Worm (Caenorhabditis elegans) whole organism, L1 larva: ENCODE results near the gene trf-1.

Experiments used
- C34B4.2 ChIP-seq: sonication (generic microtip); optimal IDR thresholded peaks from 2 replicates; lab custom pipeline; 2017; ENCODE audit warnings: mild to moderate bottlenecking, missing genetic modification characterization, missing compliant biosample characterization
- F16B12.6 ChIP-seq: fragments of 150-350 bp; optimal IDR thresholded peaks from 2 replicates; lab custom pipeline; 2014; ENCODE audit warnings: missing biosample characterization, missing genetic modification characterization
- Y116A8C.19 ChIP-seq: sonication (generic microtip); optimal IDR thresholded peaks from 2 replicates; lab custom pipeline; 2016; ENCODE audit warnings: missing compliant biosample characterization, missing genetic modification characterization, borderline replicate concordance
- aly-2 ChIP-seq: fragments of 150-350 bp; optimal IDR thresholded peaks from 2 replicates; lab custom pipeline; 2014; ENCODE audit warnings: missing biosample characterization, missing genetic modification characterization
- blmp-1 ChIP-seq: fragments of 150-350 bp; optimal IDR thresholded peaks from 2 replicates; lab custom pipeline; 2014; ENCODE audit warnings: missing biosample characterization, missing genetic modification characterization
- ceh-63 ChIP-seq: fragments of 200-800 bp; sonication (Bioruptor generic); optimal IDR thresholded peaks from 2 replicates; lab custom pipeline; 2018; ENCODE audit warnings: mild to moderate bottlenecking, missing genetic modification characterization, missing compliant biosample characterization
- ceh-8 ChIP-seq: fragments of 200-800 bp; sonication (Bioruptor generic); optimal IDR thresholded peaks from 2 replicates; lab custom pipeline; 2018; ENCODE audit warnings: mild to moderate bottlenecking, missing genetic modification characterization, moderate library complexity, missing compliant biosample characterization
- ceh-82 ChIP-seq, 3 experiments: fragments of 150-350 bp in 1 of 3; sonication (generic microtip) in 2 of 3; optimal IDR thresholded peaks; 2 replicates each; lab custom pipeline; 2014 to 2017; ENCODE audit warnings: missing biosample characterization in 3 of 3, missing genetic modification characterization in 3 of 3
- ceh-90 ChIP-seq: sonication (generic microtip); optimal IDR thresholded peaks from 2 replicates; lab custom pipeline; 2016; ENCODE audit warnings: missing genetic modification characterization, missing compliant biosample characterization
- ces-1 ChIP-seq: fragments of 150-350 bp; optimal IDR thresholded peaks from 2 replicates; lab custom pipeline; 2014; ENCODE audit warnings: missing biosample characterization, missing genetic modification reagents, missing genetic modification characterization
- dsc-1 ChIP-seq: sonication (generic microtip); optimal IDR thresholded peaks from 2 replicates; lab custom pipeline; 2016; ENCODE audit warnings: mild to moderate bottlenecking, missing genetic modification characterization, missing compliant biosample characterization
- efl-3 ChIP-seq: fragments of 200-800 bp; sonication (Bioruptor generic); optimal IDR thresholded peaks from 2 replicates; lab custom pipeline; 2018; ENCODE audit warnings: mild to moderate bottlenecking, missing genetic modification characterization, missing compliant biosample characterization
- egl-13 ChIP-seq: sonication (generic microtip); optimal IDR thresholded peaks from 2 replicates; lab custom pipeline; 2016; ENCODE audit warnings: missing genotype, missing genetic modification reagents, missing genetic modification characterization, missing compliant biosample characterization
- egl-27 ChIP-seq, 2 experiments: fragments of 150-350 bp in 1 of 2; sonication (generic microtip); optimal IDR thresholded peaks; 3 replicates each; lab custom pipeline; 2017 to 2018; ENCODE audit warnings: missing biosample characterization in 2 of 2, missing genetic modification characterization in 2 of 2, missing genetic modification reagents in 2 of 2
- elt-2 ChIP-seq: sonication (generic microtip); optimal IDR thresholded peaks from 2 replicates; lab custom pipeline; 2016; ENCODE audit warnings: missing genetic modification characterization, mild to moderate bottlenecking, inconsistent platforms, missing compliant biosample characterization, missing genetic modification reagents
- elt-3 ChIP-seq, 6 experiments: fragments of 150-350 bp in 1 of 6; sonication (generic microtip); optimal IDR thresholded peaks; 2 replicates each; lab custom pipeline; 2017 to 2018; ENCODE audit warnings: missing biosample characterization in 6 of 6, missing genetic modification characterization in 6 of 6, inconsistent platforms in 1 of 6
- ets-5 ChIP-seq: fragments of 200-800 bp; sonication (Bioruptor generic); IDR thresholded peaks from 2 replicates; pipeline ENCODE4 v1.3.6; 2022; ENCODE audit warnings: missing genetic modification characterization, missing compliant biosample characterization
- fkh-10 ChIP-seq: sonication (generic microtip); optimal IDR thresholded peaks from 2 replicates; lab custom pipeline; 2017; ENCODE audit warnings: missing biosample characterization, missing genetic modification reagents, missing genetic modification characterization
- fkh-4 ChIP-seq: sonication (generic microtip); optimal IDR thresholded peaks from 2 replicates; lab custom pipeline; 2016; ENCODE audit warnings: missing compliant biosample characterization, missing genetic modification characterization, borderline replicate concordance
- fkh-8 ChIP-seq: sonication (generic microtip); optimal IDR thresholded peaks from 2 replicates; lab custom pipeline; 2016; ENCODE audit warnings: mild to moderate bottlenecking, missing genetic modification characterization, missing compliant biosample characterization
- fos-1 ChIP-seq: fragments of 150-350 bp; optimal IDR thresholded peaks from 2 replicates; lab custom pipeline; 2014; ENCODE audit warnings: missing biosample characterization, missing genetic modification characterization
- grh-1 ChIP-seq: fragments of 200-800 bp; sonication (Bioruptor generic); IDR thresholded peaks from 2 replicates; pipeline ENCODE4 v1.3.6; 2022; ENCODE audit warnings: missing genetic modification reagents, missing genetic modification characterization, missing compliant biosample characterization
- hlh-4 ChIP-seq: sonication (generic microtip); optimal IDR thresholded peaks from 2 replicates; lab custom pipeline; 2016; ENCODE audit warnings: mild to moderate bottlenecking, missing genetic modification characterization, missing compliant biosample characterization
- hpl-2 ChIP-seq: fragments of 150-350 bp; optimal IDR thresholded peaks from 2 replicates; lab custom pipeline; 2014; ENCODE audit warnings: missing biosample characterization, missing genetic modification reagents, missing genetic modification characterization
- irx-1 ChIP-seq: sonication (generic microtip); optimal IDR thresholded peaks from 2 replicates; lab custom pipeline; 2016; ENCODE audit warnings: missing genetic modification characterization, missing compliant biosample characterization
- jun-1 ChIP-seq: fragments of 150-350 bp; optimal IDR thresholded peaks from 2 replicates; lab custom pipeline; 2014; ENCODE audit warnings: missing biosample characterization, missing genetic modification reagents, missing genetic modification characterization
- lin-35 ChIP-seq, 2 experiments: fragments of 150-350 bp; optimal IDR thresholded peaks; 2 replicates each; lab custom pipeline; 2014; ENCODE audit warnings: missing biosample characterization in 2 of 2, missing genetic modification characterization in 2 of 2, missing genetic modification reagents in 2 of 2
- lin-39 ChIP-seq: fragments of 150-350 bp; optimal IDR thresholded peaks from 2 replicates; lab custom pipeline; 2014; ENCODE audit warnings: missing biosample characterization, missing genetic modification reagents, missing genetic modification characterization
- lsy-2 ChIP-seq, 2 experiments: fragments of 150-350 bp; optimal IDR thresholded peaks; 2 replicates each; lab custom pipeline; 2014; ENCODE audit warnings: missing biosample characterization in 2 of 2, missing genetic modification characterization in 2 of 2
- mab-9 ChIP-seq: fragments of 200-800 bp; sonication (Bioruptor generic); IDR thresholded peaks from 2 replicates; pipeline ENCODE4 v1.3.6; 2022; ENCODE audit warnings: missing genetic modification reagents, missing genetic modification characterization, missing compliant biosample characterization
- mef-2 ChIP-seq: fragments of 150-350 bp; optimal IDR thresholded peaks from 2 replicates; lab custom pipeline; 2014; ENCODE audit warnings: missing biosample characterization, missing genetic modification characterization
- mep-1 ChIP-seq: fragments of 150-350 bp; optimal IDR thresholded peaks from 2 replicates; lab custom pipeline; 2014; ENCODE audit warnings: missing biosample characterization, missing genetic modification characterization
- nhr-20 ChIP-seq: sonication (generic microtip); optimal IDR thresholded peaks from 2 replicates; lab custom pipeline; 2016; ENCODE audit warnings: mild to moderate bottlenecking, missing genetic modification characterization, missing compliant biosample characterization
- nhr-28 ChIP-seq: fragments of 150-350 bp; optimal IDR thresholded peaks from 2 replicates; lab custom pipeline; 2014; ENCODE audit warnings: missing biosample characterization, missing genetic modification characterization
- nhr-47 ChIP-seq: sonication (generic microtip); optimal IDR thresholded peaks from 2 replicates; lab custom pipeline; 2016; ENCODE audit warnings: mild to moderate bottlenecking, missing genetic modification characterization, moderate library complexity, missing compliant biosample characterization
- nhr-77 ChIP-seq: fragments of 150-350 bp; optimal IDR thresholded peaks from 2 replicates; lab custom pipeline; 2014; ENCODE audit warnings: missing biosample characterization, missing genetic modification characterization
- nhr-84 ChIP-seq: sonication (generic microtip); optimal IDR thresholded peaks from 2 replicates; lab custom pipeline; 2017; ENCODE audit warnings: missing biosample characterization, missing genetic modification characterization
- nhr-90 ChIP-seq: sonication (generic microtip); optimal IDR thresholded peaks from 2 replicates; lab custom pipeline; 2016; ENCODE audit warnings: mild to moderate bottlenecking, missing genetic modification characterization, missing compliant biosample characterization; ENCODE audit not compliant: poor library complexity
- pag-3 ChIP-seq: sonication (generic microtip); optimal IDR thresholded peaks from 2 replicates; lab custom pipeline; 2017; ENCODE audit warnings: missing genetic modification characterization, mild to moderate bottlenecking, missing compliant biosample characterization, antibody characterized with exemption, borderline replicate concordance; ENCODE audit not compliant: insufficient read depth
- pqm-1 ChIP-seq: sonication (generic microtip); optimal IDR thresholded peaks from 3 replicates; lab custom pipeline; 2017; ENCODE audit warnings: missing biosample characterization, missing genetic modification characterization
- snu-23 ChIP-seq: sonication (generic microtip); optimal IDR thresholded peaks from 2 replicates; lab custom pipeline; 2016; ENCODE audit warnings: missing genetic modification characterization, missing compliant biosample characterization
- sox-4 ChIP-seq: sonication (generic microtip); optimal IDR thresholded peaks from 2 replicates; lab custom pipeline; 2016; ENCODE audit warnings: missing genetic modification characterization, missing compliant biosample characterization
- sptf-1 ChIP-seq: fragments of 150-350 bp; optimal IDR thresholded peaks from 2 replicates; lab custom pipeline; 2014; ENCODE audit warnings: missing biosample characterization, missing genetic modification characterization
- sup-37 ChIP-seq: fragments of 200-800 bp; sonication (Bioruptor generic); optimal IDR thresholded peaks from 2 replicates; lab custom pipeline; 2018; ENCODE audit warnings: mild to moderate bottlenecking, missing genetic modification characterization, missing compliant biosample characterization
- swsn-7 ChIP-seq: sonication (generic microtip); optimal IDR thresholded peaks from 2 replicates; lab custom pipeline; 2016; ENCODE audit warnings: missing genetic modification characterization, missing compliant biosample characterization
- tlp-1 ChIP-seq: fragments of 150-350 bp; optimal IDR thresholded peaks from 2 replicates; lab custom pipeline; 2014; ENCODE audit warnings: missing biosample characterization, missing genetic modification characterization
- unc-30 ChIP-seq: sonication (generic microtip); optimal IDR thresholded peaks from 2 replicates; lab custom pipeline; 2017; ENCODE audit warnings: missing biosample characterization, missing genetic modification characterization
- unc-98 ChIP-seq: fragments of 200-800 bp; sonication (Bioruptor generic); IDR thresholded peaks from 2 replicates; pipeline ENCODE4 v1.3.6; 2022; ENCODE audit warnings: missing genetic modification characterization, missing compliant biosample characterization
- vab-15 ChIP-seq: sonication (generic microtip); optimal IDR thresholded peaks from 2 replicates; lab custom pipeline; 2017; ENCODE audit warnings: missing genotype, mild to moderate bottlenecking, missing genetic modification characterization, missing compliant biosample characterization
- xbp-1 ChIP-seq: sonication (generic microtip); optimal IDR thresholded peaks from 2 replicates; lab custom pipeline; 2016; ENCODE audit warnings: missing genetic modification characterization, missing compliant biosample characterization
- zag-1 ChIP-seq: fragments of 150-350 bp; optimal IDR thresholded peaks from 2 replicates; lab custom pipeline; 2014; ENCODE audit warnings: missing biosample characterization, missing genetic modification characterization
- zip-4 ChIP-seq: fragments of 200-800 bp; sonication (Bioruptor generic); optimal IDR thresholded peaks from 2 replicates; lab custom pipeline; 2018; ENCODE audit warnings: mild to moderate bottlenecking, missing genetic modification characterization, moderate library complexity, missing compliant biosample characterization
- ztf-11 ChIP-seq, 2 experiments: sonication (generic microtip); optimal IDR thresholded peaks; 2 replicates each; lab custom pipeline; 2016 to 2017; ENCODE audit warnings: missing genetic modification characterization in 2 of 2, missing biosample characterization in 1 of 2, missing compliant biosample characterization in 1 of 2
- ztf-4 ChIP-seq: fragments of 150-350 bp; optimal IDR thresholded peaks from 2 replicates; lab custom pipeline; 2014; ENCODE audit warnings: missing biosample characterization, missing genetic modification characterization

The trf-1 gene

DNA sequence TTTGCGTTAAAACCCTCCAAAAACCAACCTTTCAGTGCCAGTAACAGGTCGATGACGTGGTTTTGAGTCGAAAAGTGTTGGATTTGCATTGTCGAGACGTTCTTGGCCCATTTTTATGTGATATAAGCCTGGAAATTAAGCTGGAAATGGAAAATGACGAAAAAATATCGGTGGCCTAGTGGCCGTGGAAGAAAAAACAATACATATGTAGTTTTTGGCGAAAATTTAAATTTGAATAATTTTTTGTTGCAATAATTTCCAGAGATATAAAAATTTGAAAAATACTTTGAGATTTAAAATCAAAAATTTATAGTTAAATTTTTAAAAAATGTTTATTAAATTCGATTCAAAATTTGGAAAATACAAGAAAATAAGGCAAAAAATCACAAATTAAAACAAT lies 9.2 kb downstream of the trf-1 start, which contains the start of gene ciao-2B:
Gene ciao-2B (minus strand): TSS at position 130 of the 400 bp plus-strand sequence.
- TF ChIP-seq grh-1 (GFP tag; lab: Robert Waterston, UW) (no peak), elt-3 (tag; optimal IDR thresholded peaks at IDR 0.05; lab: Kevin White, UChicago) (no peak), lin-35 (GFP tag; optimal IDR thresholded peaks at IDR 0.05; lab: Kevin White, UChicago) (peak; percentile 87 to 93), nhr-28 (tag; lab: Kevin White, UChicago) (no peak), egl-13 (peak; percentile 15), pqm-1 (tag; lab: Kevin White, UChicago) (no peak), nhr-47 (peak; percentile 70), unc-30 (tag; lab: Kevin White, UChicago) (no peak), swsn-7 (tag; lab: Kevin White, UChicago) (no peak), mef-2 (tag; lab: Kevin White, UChicago) (no peak), sptf-1 (no peak), unc-98 (peak; percentile 9; the same call in 1 of the 2 replicates), ceh-90 (peak; percentile 83), irx-1 (peak; percentile 55), nhr-77 (tag; lab: Kevin White, UChicago) (no peak), ceh-63 (GFP tag; lab: Kevin White, UChicago) (no peak), xbp-1 (peak; percentile 19), C34B4.2 (tag; lab: Kevin White, UChicago) (no peak), ces-1 (GFP tag; lab: Kevin White, UChicago) (no peak), nhr-90 (tag; lab: Kevin White, UChicago) (peak; percentile 62), mab-9 (GFP tag; lab: Robert Waterston, UW) (no peak), lsy-2 (tag; optimal IDR thresholded peaks at IDR 0.05; lab: Kevin White, UChicago) (peak; percentile 38 to 71), efl-3 (GFP tag; lab: Kevin White, UChicago) (no peak), ceh-8 (no peak), fkh-10 (GFP tag; lab: Kevin White, UChicago) (no peak), ztf-4 (tag; lab: Kevin White, UChicago) (no peak), nhr-20 (tag; lab: Kevin White, UChicago) (no peak), F16B12.6 (no peak), zag-1 (tag; lab: Kevin White, UChicago) (no peak), ets-5 (GFP tag; lab: Robert Waterston, UW) (no peak), ztf-11 (tag; optimal IDR thresholded peaks at IDR 0.05; lab: Kevin White, UChicago) (peak in 1 of 2 experiments; percentile 47), jun-1 (no peak), sox-4 (peak; percentile 6), dsc-1 (tag; lab: Kevin White, UChicago) (peak; percentile 52), elt-2 (tag; lab: Kevin White, UChicago) (no peak), blmp-1 (tag; lab: Kevin White, UChicago) (no peak), hlh-4 (tag; lab: Kevin White, UChicago) (no peak), tlp-1 (tag; lab: Kevin White, UChicago) (no peak), mep-1 (tag; lab: Kevin White, UChicago) (peak; percentile 0), fkh-8 (tag; lab: Kevin White, UChicago) (no peak), sup-37 (GFP tag; lab: Kevin White, UChicago) (no peak), snu-23 (GFP tag; lab: Kevin White, UChicago) (peak; percentile 29), zip-4 (no peak), Y116A8C.19 (tag; lab: Kevin White, UChicago) (no peak), vab-15 (tag; lab: Kevin White, UChicago) (no peak), hpl-2 (GFP tag; lab: Kevin White, UChicago) (no peak), pag-3 (tag; lab: Kevin White, UChicago) (no peak), fos-1 (tag; lab: Kevin White, UChicago) (no peak), nhr-84 (tag; lab: Kevin White, UChicago) (no peak), fkh-4 (tag; lab: Kevin White, UChicago) (peak; percentile 5), ceh-82 (tag; optimal IDR thresholded peaks at IDR 0.05; lab: Kevin White, UChicago) (peak in 1 of 3 experiments; percentile 35), egl-27 (tag; optimal IDR thresholded peaks at IDR 0.05; lab: Kevin White, UChicago) (no peak), lin-39 (tag; lab: Kevin White, UChicago) (peak; percentile 20), aly-2 (tag; lab: Kevin White, UChicago) (no peak)
